Worm (Caenorhabditis elegans) whole organism, L1 larva: ENCODE data around the gene ZC190.5.

Source experiments
- C34B4.2 ChIP-seq: sonication (generic microtip); optimal IDR thresholded peaks from 2 replicates; lab custom pipeline; 2017; ENCODE audit warnings: mild to moderate bottlenecking, missing genetic modification characterization, missing compliant biosample characterization
- F16B12.6 ChIP-seq: fragments of 150-350 bp; optimal IDR thresholded peaks from 2 replicates; lab custom pipeline; 2014; ENCODE audit warnings: missing biosample characterization, missing genetic modification characterization
- Y116A8C.19 ChIP-seq: sonication (generic microtip); optimal IDR thresholded peaks from 2 replicates; lab custom pipeline; 2016; ENCODE audit warnings: missing compliant biosample characterization, missing genetic modification characterization, borderline replicate concordance
- aha-1 ChIP-seq: fragments of 150-350 bp; optimal IDR thresholded peaks from 2 replicates; lab custom pipeline; 2014; ENCODE audit warnings: missing biosample characterization, missing genetic modification characterization
- alr-1 ChIP-seq: fragments of 200-800 bp; sonication (Bioruptor generic); optimal IDR thresholded peaks from 2 replicates; lab custom pipeline; 2018; ENCODE audit warnings: borderline replicate concordance, mild to moderate bottlenecking, missing genetic modification characterization, missing compliant biosample characterization
- aly-2 ChIP-seq: fragments of 150-350 bp; optimal IDR thresholded peaks from 2 replicates; lab custom pipeline; 2014; ENCODE audit warnings: missing biosample characterization, missing genetic modification characterization
- blmp-1 ChIP-seq: fragments of 150-350 bp; optimal IDR thresholded peaks from 2 replicates; lab custom pipeline; 2014; ENCODE audit warnings: missing biosample characterization, missing genetic modification characterization
- ceh-8 ChIP-seq: fragments of 200-800 bp; sonication (Bioruptor generic); optimal IDR thresholded peaks from 2 replicates; lab custom pipeline; 2018; ENCODE audit warnings: mild to moderate bottlenecking, missing genetic modification characterization, moderate library complexity, missing compliant biosample characterization
- ceh-82 ChIP-seq, 3 experiments: fragments of 150-350 bp in 1 of 3; sonication (generic microtip) in 2 of 3; optimal IDR thresholded peaks; 2 replicates each; lab custom pipeline; 2014 to 2017; ENCODE audit warnings: missing biosample characterization in 3 of 3, missing genetic modification characterization in 3 of 3
- ceh-90 ChIP-seq: sonication (generic microtip); optimal IDR thresholded peaks from 2 replicates; lab custom pipeline; 2016; ENCODE audit warnings: missing genetic modification characterization, missing compliant biosample characterization
- ces-1 ChIP-seq: fragments of 150-350 bp; optimal IDR thresholded peaks from 2 replicates; lab custom pipeline; 2014; ENCODE audit warnings: missing biosample characterization, missing genetic modification reagents, missing genetic modification characterization
- dpl-1 ChIP-seq, 3 experiments: fragments of 150-350 bp in 2 of 3; sonication (generic microtip) in 1 of 3; optimal IDR thresholded peaks; 2 replicates each; lab custom pipeline; 2014 to 2017; ENCODE audit warnings: missing biosample characterization in 3 of 3, missing genetic modification characterization in 3 of 3, missing genetic modification reagents in 3 of 3
- dsc-1 ChIP-seq: sonication (generic microtip); optimal IDR thresholded peaks from 2 replicates; lab custom pipeline; 2016; ENCODE audit warnings: mild to moderate bottlenecking, missing genetic modification characterization, missing compliant biosample characterization
- efl-3 ChIP-seq: fragments of 200-800 bp; sonication (Bioruptor generic); optimal IDR thresholded peaks from 2 replicates; lab custom pipeline; 2018; ENCODE audit warnings: mild to moderate bottlenecking, missing genetic modification characterization, missing compliant biosample characterization
- egl-13 ChIP-seq: sonication (generic microtip); optimal IDR thresholded peaks from 2 replicates; lab custom pipeline; 2016; ENCODE audit warnings: missing genotype, missing genetic modification reagents, missing genetic modification characterization, missing compliant biosample characterization
- elt-2 ChIP-seq: sonication (generic microtip); optimal IDR thresholded peaks from 2 replicates; lab custom pipeline; 2016; ENCODE audit warnings: missing genetic modification characterization, mild to moderate bottlenecking, inconsistent platforms, missing compliant biosample characterization, missing genetic modification reagents
- fkh-4 ChIP-seq: sonication (generic microtip); optimal IDR thresholded peaks from 2 replicates; lab custom pipeline; 2016; ENCODE audit warnings: missing compliant biosample characterization, missing genetic modification characterization, borderline replicate concordance
- fos-1 ChIP-seq: fragments of 150-350 bp; optimal IDR thresholded peaks from 2 replicates; lab custom pipeline; 2014; ENCODE audit warnings: missing biosample characterization, missing genetic modification characterization
- hlh-17 ChIP-seq: fragments of 200-800 bp; sonication (Bioruptor generic); optimal IDR thresholded peaks from 2 replicates; lab custom pipeline; 2018; ENCODE audit warnings: missing genetic modification characterization, mild to moderate bottlenecking, missing compliant biosample characterization, moderate library complexity, borderline replicate concordance
- hpl-2 ChIP-seq: fragments of 150-350 bp; optimal IDR thresholded peaks from 2 replicates; lab custom pipeline; 2014; ENCODE audit warnings: missing biosample characterization, missing genetic modification reagents, missing genetic modification characterization
- irx-1 ChIP-seq: sonication (generic microtip); optimal IDR thresholded peaks from 2 replicates; lab custom pipeline; 2016; ENCODE audit warnings: missing genetic modification characterization, missing compliant biosample characterization
- lin-14 ChIP-seq: fragments of 200-800 bp; sonication (Bioruptor generic); optimal IDR thresholded peaks from 2 replicates; lab custom pipeline; 2018; ENCODE audit warnings: mild to moderate bottlenecking, missing genetic modification characterization, moderate library complexity, missing compliant biosample characterization
- lin-35 ChIP-seq, 2 experiments: fragments of 150-350 bp; optimal IDR thresholded peaks; 2 replicates each; lab custom pipeline; 2014; ENCODE audit warnings: missing biosample characterization in 2 of 2, missing genetic modification characterization in 2 of 2, missing genetic modification reagents in 2 of 2
- lsy-2 ChIP-seq, 2 experiments: fragments of 150-350 bp; optimal IDR thresholded peaks; 2 replicates each; lab custom pipeline; 2014; ENCODE audit warnings: missing biosample characterization in 2 of 2, missing genetic modification characterization in 2 of 2
- mdl-1 ChIP-seq, 2 experiments: fragments of 150-350 bp; optimal IDR thresholded peaks; 2 replicates each; lab custom pipeline; 2014 to 2017; ENCODE audit warnings: missing biosample characterization in 2 of 2, missing genetic modification characterization in 2 of 2, inconsistent platforms in 1 of 2
- mep-1 ChIP-seq: fragments of 150-350 bp; optimal IDR thresholded peaks from 2 replicates; lab custom pipeline; 2014; ENCODE audit warnings: missing biosample characterization, missing genetic modification characterization
- nhr-11 ChIP-seq: fragments of 150-350 bp; optimal IDR thresholded peaks from 2 replicates; lab custom pipeline; 2014; ENCODE audit warnings: missing biosample characterization, missing genetic modification characterization
- nhr-19 ChIP-seq: fragments of 200-800 bp; sonication (Bioruptor generic); conservative IDR thresholded peaks from 2 replicates; pipeline ENCODE4 v1.3.6; 2022; ENCODE audit warnings: missing genetic modification characterization, missing compliant biosample characterization
- nhr-28 ChIP-seq: fragments of 150-350 bp; optimal IDR thresholded peaks from 2 replicates; lab custom pipeline; 2014; ENCODE audit warnings: missing biosample characterization, missing genetic modification characterization
- nhr-47 ChIP-seq: sonication (generic microtip); optimal IDR thresholded peaks from 2 replicates; lab custom pipeline; 2016; ENCODE audit warnings: mild to moderate bottlenecking, missing genetic modification characterization, moderate library complexity, missing compliant biosample characterization
- nhr-71 ChIP-seq: sonication (generic microtip); optimal IDR thresholded peaks from 2 replicates; lab custom pipeline; 2016; ENCODE audit warnings: mild to moderate bottlenecking, missing genetic modification characterization, moderate library complexity, missing compliant biosample characterization
- nhr-76 ChIP-seq: sonication (generic microtip); optimal IDR thresholded peaks from 2 replicates; lab custom pipeline; 2017; ENCODE audit warnings: missing biosample characterization, missing genetic modification characterization
- nhr-90 ChIP-seq: sonication (generic microtip); optimal IDR thresholded peaks from 2 replicates; lab custom pipeline; 2016; ENCODE audit warnings: mild to moderate bottlenecking, missing genetic modification characterization, missing compliant biosample characterization; ENCODE audit not compliant: poor library complexity
- pag-3 ChIP-seq: sonication (generic microtip); optimal IDR thresholded peaks from 2 replicates; lab custom pipeline; 2017; ENCODE audit warnings: missing genetic modification characterization, mild to moderate bottlenecking, missing compliant biosample characterization, antibody characterized with exemption, borderline replicate concordance; ENCODE audit not compliant: insufficient read depth
- pax-3 ChIP-seq: fragments of 200-800 bp; sonication (Bioruptor generic); optimal IDR thresholded peaks from 2 replicates; lab custom pipeline; 2018; ENCODE audit warnings: mild to moderate bottlenecking, missing genetic modification characterization, moderate library complexity, missing compliant biosample characterization
- rnt-1 ChIP-seq: sonication (generic microtip); optimal IDR thresholded peaks from 2 replicates; lab custom pipeline; 2016; ENCODE audit warnings: mild to moderate bottlenecking, missing genetic modification characterization, moderate library complexity, missing compliant biosample characterization
- snpc-4 ChIP-seq: fragments of 150-350 bp; optimal IDR thresholded peaks from 2 replicates; lab custom pipeline; 2014; ENCODE audit warnings: missing biosample characterization, missing genetic modification characterization
- snu-23 ChIP-seq: sonication (generic microtip); optimal IDR thresholded peaks from 2 replicates; lab custom pipeline; 2016; ENCODE audit warnings: missing genetic modification characterization, missing compliant biosample characterization
- sox-4 ChIP-seq: sonication (generic microtip); optimal IDR thresholded peaks from 2 replicates; lab custom pipeline; 2016; ENCODE audit warnings: missing genetic modification characterization, missing compliant biosample characterization
- sptf-1 ChIP-seq: fragments of 150-350 bp; optimal IDR thresholded peaks from 2 replicates; lab custom pipeline; 2014; ENCODE audit warnings: missing biosample characterization, missing genetic modification characterization
- unc-62 ChIP-seq: fragments of 150-350 bp; optimal IDR thresholded peaks from 2 replicates; lab custom pipeline; 2014; ENCODE audit warnings: missing biosample characterization, missing genetic modification reagents, missing genetic modification characterization
- unc-86 ChIP-seq: sonication (generic microtip); optimal IDR thresholded peaks from 2 replicates; lab custom pipeline; 2016; ENCODE audit warnings: missing genetic modification characterization, missing compliant biosample characterization
- vab-15 ChIP-seq: sonication (generic microtip); optimal IDR thresholded peaks from 2 replicates; lab custom pipeline; 2017; ENCODE audit warnings: missing genotype, mild to moderate bottlenecking, missing genetic modification characterization, missing compliant biosample characterization
- xbp-1 ChIP-seq: sonication (generic microtip); optimal IDR thresholded peaks from 2 replicates; lab custom pipeline; 2016; ENCODE audit warnings: missing genetic modification characterization, missing compliant biosample characterization
- zag-1 ChIP-seq: fragments of 150-350 bp; optimal IDR thresholded peaks from 2 replicates; lab custom pipeline; 2014; ENCODE audit warnings: missing biosample characterization, missing genetic modification characterization
- zip-4 ChIP-seq: fragments of 200-800 bp; sonication (Bioruptor generic); optimal IDR thresholded peaks from 2 replicates; lab custom pipeline; 2018; ENCODE audit warnings: mild to moderate bottlenecking, missing genetic modification characterization, moderate library complexity, missing compliant biosample characterization
- ztf-4 ChIP-seq: fragments of 150-350 bp; optimal IDR thresholded peaks from 2 replicates; lab custom pipeline; 2014; ENCODE audit warnings: missing biosample characterization, missing genetic modification characterization

ZC190.5 gene

DNA sequence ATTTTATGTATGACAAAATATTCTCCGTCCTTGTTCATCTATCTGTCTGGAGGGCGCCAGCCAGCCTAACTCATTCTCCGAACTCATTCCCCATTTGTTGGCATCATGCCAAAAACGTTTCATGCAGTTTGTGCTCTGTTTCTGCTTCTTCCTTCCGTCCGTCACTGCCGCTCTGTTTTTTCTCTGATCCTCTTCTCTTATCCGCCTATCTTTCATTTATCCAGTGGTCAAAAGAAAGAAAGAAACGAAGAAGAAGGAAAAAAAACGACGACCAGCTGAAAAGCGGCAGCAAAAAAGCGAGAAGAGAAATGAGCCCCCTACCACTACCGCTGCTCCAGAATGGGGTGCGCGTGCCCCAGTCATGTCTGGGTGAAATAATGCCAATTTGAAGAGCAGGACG is 10.4 kb downstream of the ZC190.5 start (continued):
- TF ChIP-seq aly-2 (tag; lab: Kevin White, UChicago) (no peak), ztf-4 (tag; lab: Kevin White, UChicago) (no peak), lsy-2 (tag; optimal IDR thresholded peaks at IDR 0.05; lab: Kevin White, UChicago) (peak in 1 of 2 experiments; percentile 14), nhr-71 (tag; lab: Kevin White, UChicago) (peak; percentile 67), nhr-19 (no peak), xbp-1 (no peak), ceh-8 (GFP tag; lab: Kevin White, UChicago) (no peak), sox-4 (tag; lab: Kevin White, UChicago) (no peak), egl-13 (tag; lab: Kevin White, UChicago) (no peak), F16B12.6 (tag; lab: Kevin White, UChicago) (no peak), lin-35 (GFP tag; optimal IDR thresholded peaks at IDR 0.05; lab: Kevin White, UChicago) (peak in 1 of 2 experiments; percentile 1), mep-1 (tag; lab: Kevin White, UChicago) (peak; percentile 18)

DNA sequence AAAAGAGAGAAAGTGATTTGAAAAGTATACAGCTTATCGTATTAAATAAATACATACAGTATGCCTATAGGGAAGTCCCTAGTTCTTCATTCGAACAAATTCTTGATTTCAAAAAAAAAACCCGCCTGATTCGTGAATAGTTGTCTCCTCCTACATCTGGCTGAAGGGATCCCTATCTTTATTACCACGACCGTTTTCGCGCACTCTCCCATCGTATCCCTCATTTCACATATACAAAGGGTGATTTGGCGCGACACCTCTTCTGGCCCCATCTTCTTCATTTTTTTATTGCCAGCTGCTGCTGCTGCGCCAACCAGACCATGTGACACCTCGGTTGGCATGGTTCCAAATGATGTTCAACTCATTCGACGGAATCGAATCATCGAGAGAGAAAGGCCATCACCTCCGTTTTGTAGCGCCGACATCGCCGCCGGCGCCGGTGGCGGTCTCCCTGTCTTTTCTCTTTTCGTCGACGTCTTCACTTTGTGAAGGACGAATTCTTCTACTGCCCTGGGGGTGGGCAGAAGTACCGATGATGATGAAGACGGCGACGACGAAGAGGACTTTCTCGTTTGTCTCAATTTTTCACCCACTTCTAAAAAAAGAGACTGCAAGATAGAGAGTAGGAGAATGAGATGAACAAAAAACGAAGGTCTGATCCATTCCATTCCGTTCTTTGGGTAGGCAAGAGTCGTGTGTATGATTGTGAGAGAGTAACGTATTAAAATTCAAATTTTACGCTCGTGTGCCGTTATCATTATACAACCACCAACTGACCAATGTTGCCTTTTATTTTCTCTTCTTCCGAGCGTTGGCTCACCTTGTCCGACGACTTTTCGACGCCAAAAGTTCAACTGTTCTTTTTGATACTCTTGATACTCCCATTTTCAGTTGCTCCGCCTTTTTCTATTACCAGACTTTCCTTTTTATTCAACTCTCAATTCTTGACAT is 11.1 kb downstream of the ZC190.5 start:
- TF ChIP-seq snpc-4 (peak; percentile 4), snu-23 (GFP tag; lab: Kevin White, UChicago) (peak; percentile 71), ceh-82 (tag; optimal IDR thresholded peaks at IDR 0.05; lab: Kevin White, UChicago) (peak in 1 of 3 experiments; percentile 19), ces-1 (GFP tag; lab: Kevin White, UChicago) (no peak), zip-4 (GFP tag; lab: Kevin White, UChicago) (no peak), nhr-11 (tag; lab: Kevin White, UChicago) (no peak), efl-3 (GFP tag; lab: Kevin White, UChicago) (no peak), ceh-8 (GFP tag; lab: Kevin White, UChicago) (no peak), zag-1 (tag; lab: Kevin White, UChicago) (no peak), aha-1 (no peak), blmp-1 (tag; lab: Kevin White, UChicago) (peak; percentile 94), fkh-4 (tag; lab: Kevin White, UChicago) (no peak), unc-62 (no peak), F16B12.6 (tag; lab: Kevin White, UChicago) (no peak), elt-2 (tag; lab: Kevin White, UChicago) (no peak), unc-86 (tag; lab: Kevin White, UChicago) (no peak), nhr-19 (peak; percentile 64), mdl-1 (tag; optimal IDR thresholded peaks at IDR 0.05; lab: Kevin White, UChicago) (peak in 1 of 2 experiments; percentile 51), hpl-2 (GFP tag; lab: Kevin White, UChicago) (no peak), irx-1 (tag; lab: Kevin White, UChicago) (peak; percentile 60), C34B4.2 (no peak), nhr-28 (tag; lab: Kevin White, UChicago) (no peak), sptf-1 (no peak), nhr-47 (tag; lab: Kevin White, UChicago) (peak; percentile 69), fos-1 (no peak), dsc-1 (no peak), rnt-1 (no peak), nhr-90 (peak; percentile 85), lin-14 (GFP tag; lab: Kevin White, UChicago) (peak; percentile 93), pag-3 (peak; percentile 19), ceh-90 (tag; lab: Kevin White, UChicago) (no peak), sox-4 (tag; lab: Kevin White, UChicago) (no peak), alr-1 (no peak), nhr-76 (tag; lab: Kevin White, UChicago) (no peak), Y116A8C.19 (tag; lab: Kevin White, UChicago) (no peak), hlh-17 (no peak), dpl-1 (GFP tag; optimal IDR thresholded peaks at IDR 0.05; lab: Kevin White, UChicago) (no peak), pax-3 (tag; lab: Kevin White, UChicago) (no peak), vab-15 (tag; lab: Kevin White, UChicago) (no peak)
